Worm (Caenorhabditis elegans): Measurements from ENCODE around the gene srbc-71.
"Not testable (repeated sequence)": the region's sequence is repeated elsewhere in the genome, so short reads cannot be mapped to it uniquely, and the experiment has no call there.

ce11 chrIV:4184767-4185166 is 41.0 kb downstream of the srbc-71 start:
- not testable (repeated sequence) for TF ChIP-seq cog-1 (tag; optimal IDR thresholded peaks at IDR 0.05); med-1 (GFP tag; optimal IDR thresholded peaks at IDR 0.05; ENCODE audit: insufficient read depth); T22C8.4 (GFP tag; IDR thresholded peaks at IDR 0.05); ref-1 (GFP tag; conservative IDR thresholded peaks at IDR 0.05); ztf-29 (GFP tag; IDR thresholded peaks at IDR 0.05); klf-2 (GFP tag; conservative IDR thresholded peaks at IDR 0.05)
- TF ChIP-seq flt-1 (GFP tag; IDR thresholded peaks at IDR 0.05) (peak; percentile 51; the same call in 1 of the 2 replicates), ztf-23 (GFP tag; IDR thresholded peaks at IDR 0.05) (peak; percentile 78)
